Worm (Caenorhabditis elegans): ENCODE results near the gene lys-8.

Gene lys-8

DNA sequence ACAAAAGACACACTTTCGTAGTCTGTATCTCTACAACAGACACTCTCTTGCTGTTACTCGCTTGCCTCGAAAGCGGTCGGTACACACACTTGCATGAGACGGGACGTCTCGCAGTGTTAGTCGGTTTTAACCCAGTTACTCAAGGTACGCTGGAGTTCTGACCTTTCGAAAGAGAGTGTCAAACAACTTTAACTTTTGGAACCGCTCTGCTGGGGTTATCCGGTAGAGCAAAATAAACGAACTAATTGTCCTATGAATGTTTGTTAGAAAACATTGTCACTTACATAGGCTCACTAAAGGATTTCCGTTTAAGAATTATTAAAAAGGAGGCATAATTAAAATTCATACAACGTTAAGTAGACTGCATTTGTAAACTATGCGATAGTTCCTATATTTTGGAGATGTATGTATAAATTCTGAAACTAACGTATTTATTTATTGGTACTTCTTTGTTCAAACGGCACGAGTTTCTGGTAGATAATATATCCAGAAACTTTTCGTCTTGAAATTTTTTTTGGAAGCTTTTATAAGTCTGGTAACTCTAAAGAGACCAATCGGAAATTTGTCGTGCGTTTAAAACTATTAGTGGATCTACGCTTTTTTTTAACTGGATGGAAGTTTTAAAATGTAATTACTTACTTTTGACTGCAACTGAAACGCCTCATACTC is 42.4 kb upstream of the lys-8 start (continued):
- TF ChIP-seq nhr-12 (tag; optimal IDR thresholded peaks at IDR 0.05) = peak; percentile 68
- peak; percentile 100 for TF ChIP-seq nhr-20 (tag; optimal IDR thresholded peaks at IDR 0.05)
- TF ChIP-seq F16B12.6 (tag; optimal IDR thresholded peaks at IDR 0.05) = peak; percentile 60
- peak in 1 of 2 experiments; percentile 93 for TF ChIP-seq ztf-11 (tag; optimal IDR thresholded peaks at IDR 0.05)
- peak; percentile 98 for TF ChIP-seq ceh-8 (GFP tag; optimal IDR thresholded peaks at IDR 0.05)
- peak; percentile 92 to 93 for TF ChIP-seq egl-27 (tag; optimal IDR thresholded peaks at IDR 0.05)
- peak; percentile 98 for TF ChIP-seq unc-130 (tag; optimal IDR thresholded peaks at IDR 0.05)
- peak; percentile 98 for TF ChIP-seq mab-9 (GFP tag; IDR thresholded peaks at IDR 0.05)
- peak; percentile 78 for TF ChIP-seq nhr-84 (tag; optimal IDR thresholded peaks at IDR 0.05)
- TF ChIP-seq irx-1 (tag; optimal IDR thresholded peaks at IDR 0.05) = peak; percentile 99
- peak; percentile 96 to 97 (median 97) for TF ChIP-seq ceh-82 (tag; optimal IDR thresholded peaks at IDR 0.05)
- peak; percentile 98 for TF ChIP-seq nhr-76 (tag; optimal IDR thresholded peaks at IDR 0.05)
- peak; percentile 49 for TF ChIP-seq hlh-4 (tag; optimal IDR thresholded peaks at IDR 0.05)
- TF ChIP-seq C34B4.2 (tag; optimal IDR thresholded peaks at IDR 0.05) = peak; percentile 67
- TF ChIP-seq swsn-7 (tag; optimal IDR thresholded peaks at IDR 0.05) = peak; percentile 100
- TF ChIP-seq lin-14 (GFP tag; optimal IDR thresholded peaks at IDR 0.05) = peak; percentile 99
- TF ChIP-seq vab-15 (tag; optimal IDR thresholded peaks at IDR 0.05) = peak; percentile 87
- TF ChIP-seq elt-3 (tag; optimal IDR thresholded peaks at IDR 0.05) = peak; percentile 47 to 98 (median 80)
- TF ChIP-seq hpl-2 (GFP tag; optimal IDR thresholded peaks at IDR 0.05) = peak; percentile 98
- peak; percentile 69 for TF ChIP-seq Y116A8C.19 (tag; optimal IDR thresholded peaks at IDR 0.05; ENCODE audit: borderline replicate concordance)
- no peak for TF ChIP-seq sptf-1 (tag; optimal IDR thresholded peaks at IDR 0.05)
- peak; percentile 99 for TF ChIP-seq jun-1 (tag; optimal IDR thresholded peaks at IDR 0.05)
- TF ChIP-seq dsc-1 (tag; optimal IDR thresholded peaks at IDR 0.05) = peak; percentile 99
- TF ChIP-seq ets-5 (GFP tag; IDR thresholded peaks at IDR 0.05) = 0 out of 2 replicates have a peak, but pooled peaks have one; percentile 74
- peak; percentile 90 for TF ChIP-seq skn-1 (tag; optimal IDR thresholded peaks at IDR 0.05)
- peak; percentile 80 to 85 (median 83) for TF ChIP-seq dpl-1 (GFP tag; optimal IDR thresholded peaks at IDR 0.05)
- peak; percentile 97 for TF ChIP-seq mep-1 (tag; optimal IDR thresholded peaks at IDR 0.05)
- TF ChIP-seq aly-2 (tag; optimal IDR thresholded peaks at IDR 0.05) = peak; percentile 99
- peak; percentile 62 for TF ChIP-seq aha-1 (tag; optimal IDR thresholded peaks at IDR 0.05)
- peak; percentile 98 for TF ChIP-seq pax-3 (tag; optimal IDR thresholded peaks at IDR 0.05)
- TF ChIP-seq tlp-1 (tag; optimal IDR thresholded peaks at IDR 0.05) = no peak
- peak; percentile 81 for TF ChIP-seq blmp-1 (tag; optimal IDR thresholded peaks at IDR 0.05)
- peak; percentile 86 to 94 for TF ChIP-seq lin-35 (GFP tag; optimal IDR thresholded peaks at IDR 0.05)

DNA sequence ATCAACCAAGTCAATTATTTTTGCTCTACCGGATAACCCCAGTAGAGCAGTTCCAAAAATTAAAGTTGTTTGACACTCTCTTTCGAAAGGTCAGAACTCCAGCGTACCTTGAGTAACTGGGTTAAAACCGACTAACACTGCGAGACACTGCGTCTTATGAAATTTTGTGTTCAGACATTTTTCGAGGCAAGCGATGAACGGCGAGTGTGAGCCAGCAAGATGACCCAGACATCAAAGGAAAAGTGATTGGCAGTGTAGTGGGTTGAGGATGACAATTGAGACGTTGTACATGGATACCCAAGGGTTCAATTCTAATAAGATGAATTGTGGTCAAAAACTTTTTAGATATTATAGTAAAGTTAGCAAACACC is 41.8 kb upstream of the lys-8 start:
- TF ChIP-seq tlp-1 (tag; optimal IDR thresholded peaks at IDR 0.05) (no peak), nhr-47 (tag; optimal IDR thresholded peaks at IDR 0.05) (peak; percentile 53), nhr-12 (tag; optimal IDR thresholded peaks at IDR 0.05) (no peak), snu-23 (GFP tag; optimal IDR thresholded peaks at IDR 0.05) (peak; percentile 70), unc-98 (GFP tag; IDR thresholded peaks at IDR 0.05) (no peak), snpc-4 (tag; optimal IDR thresholded peaks at IDR 0.05) (peak; percentile 98), skn-1 (tag; optimal IDR thresholded peaks at IDR 0.05) (peak; percentile 26), nhr-77 (tag; optimal IDR thresholded peaks at IDR 0.05) (peak; percentile 78), ceh-88 (GFP tag; IDR thresholded peaks at IDR 0.05) (no peak), jun-1 (tag; optimal IDR thresholded peaks at IDR 0.05) (peak; percentile 58), nhr-19 (GFP tag; conservative IDR thresholded peaks at IDR 0.05) (peak; percentile 82), zip-4 (GFP tag; optimal IDR thresholded peaks at IDR 0.05) (no peak), vab-15 (tag; optimal IDR thresholded peaks at IDR 0.05) (no peak), lin-13 (GFP tag; optimal IDR thresholded peaks at IDR 0.05) (peak; percentile 31), C04F5.9 (tag; optimal IDR thresholded peaks at IDR 0.05) (peak; percentile 57), pqm-1 (tag; optimal IDR thresholded peaks at IDR 0.05) (no peak), mab-9 (GFP tag; IDR thresholded peaks at IDR 0.05) (no peak), hpl-2 (GFP tag; optimal IDR thresholded peaks at IDR 0.05) (no peak), lin-35 (GFP tag; optimal IDR thresholded peaks at IDR 0.05) (peak; percentile 15 to 59), nhr-28 (tag; optimal IDR thresholded peaks at IDR 0.05) (no peak), ceh-90 (tag; optimal IDR thresholded peaks at IDR 0.05) (no peak), F16B12.6 (tag; optimal IDR thresholded peaks at IDR 0.05) (peak; percentile 24), tbx-2 (tag; optimal IDR thresholded peaks at IDR 0.05) (no peak), C16A3.4 (tag; optimal IDR thresholded peaks at IDR 0.05) (peak; percentile 63), nhr-85 (tag) (peak; percentile 66), mef-2 (tag; optimal IDR thresholded peaks at IDR 0.05) (no peak), mep-1 (tag; optimal IDR thresholded peaks at IDR 0.05) (no peak), nhr-20 (tag; optimal IDR thresholded peaks at IDR 0.05) (peak; percentile 77), xbp-1 (tag; optimal IDR thresholded peaks at IDR 0.05) (peak; percentile 27)
